Fruit fly (Drosophila melanogaster) whole organism, embryonic: ENCODE results near the gene CG31249.

Source experiments
- Bgb ChIP-seq: fragments of 200-800 bp; sonication (Bioruptor generic); IDR thresholded peaks from 2 replicates; pipeline ENCODE4 v1.3.6; 2022; ENCODE audit warnings: missing biosample characterization, missing genetic modification characterization; ENCODE audit not compliant: partially characterized antibody
- Bteb2 ChIP-seq: fragments of 200-800 bp; sonication (Bioruptor generic); optimal IDR thresholded peaks from 2 replicates; lab custom pipeline; 2016; ENCODE audit warnings: missing biosample characterization, missing genetic modification characterization
- CG10654 ChIP-seq: fragments of 200-800 bp; sonication (Bioruptor generic); optimal IDR thresholded peaks from 2 replicates; lab custom pipeline; 2016; ENCODE audit warnings: missing biosample characterization, missing genetic modification characterization
- CG11560 ChIP-seq: fragments of 200-800 bp; sonication (Bioruptor generic); IDR thresholded peaks from 3 replicates; pipeline ENCODE4 v1.3.6; 2022; ENCODE audit warnings: missing biosample characterization, missing genetic modification characterization
- CG11695 ChIP-seq: fragments of 200-800 bp; sonication (Bioruptor generic); IDR thresholded peaks from 3 replicates; pipeline ENCODE4 v1.3.6; 2022; ENCODE audit warnings: missing biosample characterization, missing genetic modification characterization
- CG11696 ChIP-seq: fragments of 200-800 bp; sonication (Bioruptor generic); IDR thresholded peaks from 2 replicates; pipeline ENCODE4 v1.3.6; 2022; ENCODE audit warnings: missing biosample characterization, missing genetic modification characterization
- CG12391 ChIP-seq: fragments of 200-800 bp; sonication (Bioruptor generic); optimal IDR thresholded peaks from 3 replicates; lab custom pipeline; 2018; ENCODE audit warnings: missing biosample characterization, mild to moderate bottlenecking, missing genetic modification characterization, moderate library complexity
- CG13287 ChIP-seq: fragments of 200-800 bp; sonication (Bioruptor generic); IDR thresholded peaks from 2 replicates; pipeline ENCODE4 v1.3.6; 2022; ENCODE audit warnings: missing biosample characterization, missing genetic modification characterization; ENCODE audit not compliant: partially characterized antibody
- CG14667 ChIP-seq: fragments of 200-800 bp; sonication (Bioruptor generic); IDR thresholded peaks from 2 replicates; pipeline ENCODE4 v1.3.6; 2022; ENCODE audit warnings: missing biosample characterization, missing genetic modification characterization
- CG14710 ChIP-seq: fragments of 200-800 bp; sonication (Bioruptor generic); optimal IDR thresholded peaks from 3 replicates; lab custom pipeline; 2019; ENCODE audit warnings: missing biosample characterization, mild to moderate bottlenecking, missing genetic modification characterization, moderate library complexity
- CG15073 ChIP-seq: fragments of 200-800 bp; sonication (Bioruptor generic); optimal IDR thresholded peaks from 2 replicates; lab custom pipeline; 2016; ENCODE audit warnings: missing biosample characterization, missing genetic modification characterization
- CG1602 ChIP-seq: fragments of 200-800 bp; sonication (Bioruptor generic); optimal IDR thresholded peaks from 3 replicates; lab custom pipeline; 2016; ENCODE audit warnings: missing biosample characterization, missing genetic modification characterization
- CG2678 ChIP-seq: fragments of 200-800 bp; sonication (Bioruptor generic); optimal IDR thresholded peaks from 3 replicates; lab custom pipeline; 2019; ENCODE audit warnings: missing biosample characterization, mild to moderate bottlenecking, missing genetic modification characterization, moderate library complexity
- CG30431 ChIP-seq: fragments of 200-800 bp; sonication (Bioruptor generic); optimal IDR thresholded peaks from 2 replicates; lab custom pipeline; 2017; ENCODE audit warnings: missing biosample characterization, missing genetic modification characterization
- CG3065 ChIP-seq: fragments of 200-800 bp; sonication (Bioruptor generic); optimal IDR thresholded peaks from 2 replicates; lab custom pipeline; 2016; ENCODE audit warnings: missing biosample characterization, missing genetic modification characterization
- CG31224 ChIP-seq: fragments of 200-800 bp; sonication (Bioruptor generic); IDR thresholded peaks from 2 replicates; pipeline ENCODE4 v1.3.6; 2022; ENCODE audit warnings: missing biosample characterization, missing genetic modification characterization
- CG32532 ChIP-seq: fragments of 200-800 bp; sonication (Bioruptor generic); IDR thresholded peaks from 2 replicates; pipeline ENCODE4 v1.3.6; 2022; ENCODE audit warnings: missing biosample characterization, missing genetic modification characterization
- CG34224 ChIP-seq: fragments of 200-800 bp; sonication (Bioruptor generic); IDR thresholded peaks from 3 replicates; pipeline ENCODE4 v1.3.6; 2022; ENCODE audit warnings: missing biosample characterization, missing genetic modification characterization; ENCODE audit not compliant: partially characterized antibody
- CG4424 ChIP-seq: fragments of 200-800 bp; sonication (Bioruptor generic); optimal IDR thresholded peaks from 3 replicates; lab custom pipeline; 2016; ENCODE audit warnings: missing biosample characterization, missing genetic modification characterization
- CG5953 ChIP-seq: fragments of 200-800 bp; sonication (Bioruptor generic); IDR thresholded peaks from 2 replicates; pipeline ENCODE4 v1.3.6; 2022; ENCODE audit warnings: missing biosample characterization, missing genetic modification characterization
- CG7745 ChIP-seq: fragments of 200-800 bp; sonication (Bioruptor generic); optimal IDR thresholded peaks from 2 replicates; lab custom pipeline; 2018; ENCODE audit warnings: missing biosample characterization, mild to moderate bottlenecking, missing genetic modification characterization, moderate library complexity
- CG7786 ChIP-seq: fragments of 200-800 bp; sonication (Bioruptor generic); optimal IDR thresholded peaks from 2 replicates; lab custom pipeline; 2016; ENCODE audit warnings: missing biosample characterization, missing genetic modification characterization
- CG8478 ChIP-seq: fragments of >200 bp; optimal IDR thresholded peaks from 2 replicates; lab custom pipeline; 2018
- CTCF ChIP-seq: fragments of 200-800 bp; sonication (Bioruptor generic); optimal IDR thresholded peaks from 2 replicates; lab custom pipeline; 2017; ENCODE audit warnings: missing biosample characterization, mild to moderate bottlenecking, missing genetic modification characterization, moderate library complexity
- Dref ChIP-seq: fragments of 200-800 bp; sonication (Bioruptor generic); IDR thresholded peaks from 2 replicates; pipeline ENCODE4 v1.3.6; 2022; ENCODE audit warnings: missing biosample characterization, missing genetic modification characterization
- ERR ChIP-seq: fragments of 200-800 bp; sonication (Bioruptor generic); optimal IDR thresholded peaks from 2 replicates; lab custom pipeline; 2016; ENCODE audit warnings: missing biosample characterization, missing genetic modification characterization
- Fer1 ChIP-seq: fragments of 200-800 bp; sonication (Bioruptor generic); optimal IDR thresholded peaks from 2 replicates; lab custom pipeline; 2017; ENCODE audit warnings: missing biosample characterization, mild to moderate bottlenecking, missing genetic modification characterization
- HLHmδ ChIP-seq: fragments of 200-800 bp; sonication (Bioruptor generic); optimal IDR thresholded peaks from 2 replicates; lab custom pipeline; 2018; ENCODE audit warnings: missing biosample characterization, mild to moderate bottlenecking, missing genetic modification characterization, moderate library complexity
- HmgD ChIP-seq: fragments of 200-800 bp; sonication (Bioruptor generic); optimal IDR thresholded peaks from 3 replicates; lab custom pipeline; 2016; ENCODE audit warnings: missing biosample characterization, missing genetic modification characterization
- Hsf ChIP-seq: fragments of 200-800 bp; sonication (Bioruptor generic); optimal IDR thresholded peaks from 3 replicates; lab custom pipeline; 2016; ENCODE audit warnings: missing biosample characterization, missing genetic modification characterization
- Max ChIP-seq: fragments of 200-800 bp; sonication (Bioruptor generic); optimal IDR thresholded peaks from 2 replicates; lab custom pipeline; 2016; ENCODE audit warnings: missing biosample characterization, mild to moderate bottlenecking, missing genetic modification characterization
- Med ChIP-seq: fragments of 200-800 bp; sonication (Bioruptor generic); peaks from one replicate; lab custom pipeline; 2016; ENCODE audit warnings: missing biosample characterization, missing genetic modification characterization, mild to moderate bottlenecking, inconsistent platforms, moderate library complexity
- NK7.1 ChIP-seq: fragments of 200-800 bp; sonication (Bioruptor generic); optimal IDR thresholded peaks from 3 replicates; lab custom pipeline; 2016; ENCODE audit warnings: missing biosample characterization, missing genetic modification characterization
- Nf-YA ChIP-seq: fragments of 200-800 bp; sonication (Bioruptor generic); IDR thresholded peaks from 2 replicates; pipeline ENCODE4 v1.3.6; 2022; ENCODE audit warnings: missing biosample characterization, missing genetic modification characterization
- Opbp ChIP-seq: fragments of 200-800 bp; sonication (Bioruptor generic); IDR thresholded peaks from 3 replicates; pipeline ENCODE4 v1.3.6; 2022; ENCODE audit warnings: missing biosample characterization, missing genetic modification characterization; ENCODE audit not compliant: partially characterized antibody
- Sry-β ChIP-seq: fragments of 200-800 bp; sonication (Bioruptor generic); optimal IDR thresholded peaks from 2 replicates; lab custom pipeline; 2018; ENCODE audit warnings: missing biosample characterization, mild to moderate bottlenecking, missing genetic modification characterization, moderate library complexity
- ara ChIP-seq: fragments of 200-800 bp; sonication (Bioruptor generic); IDR thresholded peaks from 2 replicates; pipeline ENCODE4 v1.3.6; 2022; ENCODE audit warnings: missing biosample characterization, missing genetic modification characterization
- ase ChIP-seq: fragments of 200-800 bp; sonication (Bioruptor generic); IDR thresholded peaks from 3 replicates; pipeline ENCODE4 v1.3.6; 2022; ENCODE audit warnings: missing biosample characterization, missing genetic modification characterization
- az2 ChIP-seq: fragments of 200-800 bp; sonication (Bioruptor generic); optimal IDR thresholded peaks from 3 replicates; lab custom pipeline; 2016; ENCODE audit warnings: missing biosample characterization, missing genetic modification characterization
- ci ChIP-seq: fragments of 200-800 bp; sonication (Bioruptor generic); IDR thresholded peaks from 3 replicates; pipeline ENCODE4 v1.3.6; 2022; ENCODE audit warnings: missing biosample characterization, missing genetic modification characterization
- dmrt99B ChIP-seq: fragments of 200-800 bp; sonication (Bioruptor generic); optimal IDR thresholded peaks from 2 replicates; lab custom pipeline; 2018; ENCODE audit warnings: missing biosample characterization, mild to moderate bottlenecking, missing genetic modification characterization, moderate library complexity
- insv ChIP-seq, 2 experiments: fragments of 200-800 bp; sonication (Bioruptor generic); optimal IDR thresholded peaks; 3 replicates each; lab custom pipeline; 2016 to 2018; ENCODE audit warnings: missing biosample characterization in 2 of 2, missing genetic modification characterization in 2 of 2
- knrl ChIP-seq: fragments of 200-800 bp; sonication (Bioruptor generic); IDR thresholded peaks from 3 replicates; pipeline ENCODE4 v1.3.6; 2022; ENCODE audit warnings: missing biosample characterization, missing genetic modification characterization; ENCODE audit not compliant: partially characterized antibody
- nmo ChIP-seq: fragments of 200-800 bp; sonication (Bioruptor generic); optimal IDR thresholded peaks from 2 replicates; lab custom pipeline; 2018; ENCODE audit warnings: missing biosample characterization, mild to moderate bottlenecking, missing genetic modification characterization, moderate library complexity
- pum ChIP-seq: fragments of 200-800 bp; sonication (Bioruptor generic); optimal IDR thresholded peaks from 2 replicates; lab custom pipeline; 2016; ENCODE audit warnings: missing biosample characterization, missing genetic modification characterization
- ro ChIP-seq: fragments of 200-800 bp; sonication (Bioruptor generic); IDR thresholded peaks from 2 replicates; pipeline ENCODE4 v1.3.6; 2022; ENCODE audit warnings: missing biosample characterization, missing genetic modification characterization
- shn ChIP-seq: fragments of 200-800 bp; sonication (Bioruptor generic); optimal IDR thresholded peaks from 3 replicates; lab custom pipeline; 2016; ENCODE audit warnings: missing biosample characterization, missing genetic modification characterization
- slbo ChIP-seq: fragments of 200-800 bp; sonication (Bioruptor generic); IDR thresholded peaks from 2 replicates; pipeline ENCODE4 v1.3.6; 2022; ENCODE audit warnings: missing biosample characterization, missing genetic modification characterization
- sna ChIP-seq: fragments of 200-800 bp; sonication (Bioruptor generic); IDR thresholded peaks from 2 replicates; pipeline ENCODE4 v1.3.6; 2022; ENCODE audit warnings: missing biosample characterization, missing genetic modification characterization; ENCODE audit not compliant: partially characterized antibody
- so ChIP-seq: fragments of 200-800 bp; sonication (Bioruptor generic); IDR thresholded peaks from 3 replicates; pipeline ENCODE4 v1.3.6; 2022; ENCODE audit warnings: missing biosample characterization, missing genetic modification characterization
- sug ChIP-seq: fragments of 200-800 bp; optimal IDR thresholded peaks from 2 replicates; lab custom pipeline; 2019; ENCODE audit warnings: missing biosample characterization, mild to moderate bottlenecking, missing genetic modification characterization, moderate library complexity
- zf30C ChIP-seq: fragments of 200-800 bp; sonication (Bioruptor generic); optimal IDR thresholded peaks from 3 replicates; lab custom pipeline; 2018; ENCODE audit warnings: missing biosample characterization, mild to moderate bottlenecking, missing genetic modification characterization

The CG31249 gene

DNA sequence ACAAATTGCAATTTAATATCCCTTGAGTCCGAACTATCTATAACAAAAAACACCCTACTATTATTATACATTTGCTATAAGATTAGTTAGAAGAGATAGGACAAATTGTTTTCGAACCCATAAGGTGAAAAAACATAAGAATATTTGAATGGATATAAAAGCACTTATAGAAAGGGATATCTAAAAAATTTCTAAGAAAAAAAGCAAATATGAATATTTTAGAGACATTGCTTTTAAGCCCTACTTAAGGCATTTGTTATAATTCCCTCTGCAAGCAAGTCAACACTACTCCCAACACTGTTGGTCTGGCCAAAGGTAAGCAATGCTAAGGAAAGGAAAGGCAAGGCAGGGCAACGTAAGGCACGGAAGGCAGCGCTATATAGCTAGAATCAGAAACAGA, 23.5 kb upstream of the CG31249 start (continued):
- TF ChIP-seq Dref (GFP tag; lab: Robert Waterston, UW) = no peak
- TF ChIP-seq Sry-β (GFP tag; lab: Kevin White, UChicago) = peak; percentile 83
- TF ChIP-seq ro = no peak
- no peak for TF ChIP-seq ERR (GFP tag; lab: Kevin White, UChicago)
- no peak for TF ChIP-seq CG14710 (tag; lab: Kevin White, UChicago)
- no peak for TF ChIP-seq Fer1 (GFP tag; lab: Kevin White, UChicago)
- TF ChIP-seq ase (GFP tag; lab: Robert Waterston, UW) = no peak
- TF ChIP-seq az2 = no peak
- no peak for TF ChIP-seq CG31224 (GFP tag; lab: Robert Waterston, UW)
- TF ChIP-seq CG12391 (tag; lab: Kevin White, UChicago) = no peak
- no peak for TF ChIP-seq pum (GFP tag; lab: Kevin White, UChicago)
- TF ChIP-seq CG13287 = no peak
- TF ChIP-seq HmgD = no peak
- TF ChIP-seq nmo (GFP tag; lab: Kevin White, UChicago) = no peak
- no peak for TF ChIP-seq CG4424
- no peak for TF ChIP-seq HLHmδ
- no peak for TF ChIP-seq CG34224 (GFP tag; lab: Robert Waterston, UW)
- no peak for TF ChIP-seq Med
- TF ChIP-seq, all 482 proteins: peak for 5

DNA sequence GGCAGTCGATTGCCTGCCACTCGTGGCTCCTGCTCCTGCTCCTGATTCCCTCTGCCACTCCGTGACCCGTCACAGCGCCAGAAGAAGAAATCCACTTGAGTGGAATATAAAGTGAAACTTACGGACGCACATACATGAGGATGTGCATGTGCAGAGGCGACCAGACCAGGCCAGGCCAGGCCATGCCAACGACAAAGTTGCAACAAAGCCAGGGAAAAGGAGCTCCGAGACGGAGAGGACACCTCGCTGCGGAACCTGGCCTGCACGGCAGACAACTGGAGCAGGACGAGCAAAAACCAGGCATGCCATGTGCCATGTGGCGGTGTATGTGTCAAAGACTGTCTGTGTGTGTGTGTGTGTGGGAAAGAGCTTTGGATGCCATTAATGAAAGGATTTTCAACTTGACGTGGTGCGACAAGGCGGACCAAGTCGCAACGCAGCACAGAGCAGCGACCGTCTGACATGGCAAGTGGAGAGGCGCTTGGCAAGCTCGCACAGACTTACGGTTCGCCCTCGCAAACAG, 22.8 kb upstream of the CG31249 start:
- TF ChIP-seq Opbp (GFP tag; lab: Robert Waterston, UW) (no peak), CG10654 (GFP tag; lab: Kevin White, UChicago) (no peak), CG14667 (GFP tag; lab: Robert Waterston, UW) (no peak), Bgb (GFP tag; lab: Robert Waterston, UW) (0 out of 2 replicates have a peak, but pooled peaks have one; percentile 30), CG32532 (GFP tag; lab: Robert Waterston, UW) (no peak), zf30C (GFP tag; lab: Kevin White, UChicago) (no peak), ci (0 out of 3 replicates have a peak, but pooled peaks have one; percentile 17), CG8478 (lab: Kevin White, UChicago) (peak; percentile 64), dmrt99B (tag; lab: Kevin White, UChicago) (no peak), Bteb2 (GFP tag; lab: Kevin White, UChicago) (no peak), CG5953 (GFP tag; lab: Robert Waterston, UW) (no peak), CG13287 (no peak), CG15073 (GFP tag; lab: Kevin White, UChicago) (no peak), Max (no peak), Nf-YA (GFP tag; lab: Robert Waterston, UW) (no peak), CG11695 (no peak), sna (GFP tag; lab: Robert Waterston, UW) (no peak), ara (GFP tag; lab: Robert Waterston, UW) (0 out of 2 replicates have a peak, but pooled peaks have one; percentile 21), CG3065 (GFP tag; lab: Kevin White, UChicago) (no peak), CG2678 (tag; lab: Kevin White, UChicago) (no peak), CG11696 (GFP tag; lab: Robert Waterston, UW) (no peak), Hsf (GFP tag; lab: Kevin White, UChicago) (no peak), CG7745 (tag; lab: Kevin White, UChicago) (no peak), NK7.1 (no peak), CG11560 (tag; lab: Robert Waterston, UW) (no peak), sug (no peak), so (GFP tag; lab: Robert Waterston, UW) (no peak), CG1602 (GFP tag; lab: Kevin White, UChicago) (no peak), insv (GFP tag; optimal IDR thresholded peaks at IDR 0.05; lab: Kevin White, UChicago) (no peak), shn (no peak), knrl (GFP tag; lab: Robert Waterston, UW) (0 out of 3 replicates have a peak, but pooled peaks have one; percentile 29), CG30431 (GFP tag; lab: Kevin White, UChicago) (no peak), CTCF (GFP tag; lab: Kevin White, UChicago) (no peak), CG7786 (GFP tag; lab: Kevin White, UChicago) (no peak), slbo (GFP tag; lab: Robert Waterston, UW) (no peak)
